Fruit fly (Drosophila melanogaster) whole organism, prepupa: Measurements from ENCODE around the gene ddbt.

Experiments
- CG3919 ChIP-seq: fragments of 200-800 bp; sonication (Bioruptor generic); optimal IDR thresholded peaks from 3 replicates; lab custom pipeline; 2016; ENCODE audit warnings: missing biosample characterization, missing genetic modification characterization
- OdsH ChIP-seq: fragments of 200-800 bp; sonication (Bioruptor generic); optimal IDR thresholded peaks from 3 replicates; lab custom pipeline; 2016; ENCODE audit warnings: missing biosample characterization, missing genetic modification characterization
- eg ChIP-seq: fragments of 200-800 bp; sonication (Bioruptor generic); IDR thresholded peaks from 3 replicates; pipeline ENCODE4 v1.3.6; 2022; ENCODE audit warnings: missing biosample characterization, missing genetic modification characterization
- fkh ChIP-seq: fragments of 200-800 bp; sonication (Bioruptor generic); optimal IDR thresholded peaks from 3 replicates; lab custom pipeline; 2017; ENCODE audit warnings: missing biosample characterization, mild to moderate bottlenecking, missing genetic modification characterization, moderate library complexity

DNA sequence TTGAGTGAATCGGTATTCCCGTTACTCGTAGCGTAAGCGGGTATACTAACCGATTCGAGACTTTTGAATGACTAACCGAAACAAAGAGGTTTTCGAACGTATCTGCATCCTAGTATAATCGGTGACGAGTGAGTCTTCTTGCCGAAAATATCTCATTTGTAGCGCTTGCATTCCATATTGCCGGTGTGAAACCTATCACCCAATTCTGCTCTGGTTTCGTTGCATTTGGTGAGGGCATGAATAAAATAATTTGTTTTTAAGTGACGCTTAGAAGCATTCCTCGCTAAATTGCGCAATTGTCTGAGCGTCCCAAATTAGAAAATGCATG lies 3.1 kb downstream of the ddbt start:
- TF ChIP-seq eg (no peak), CG3919 (GFP tag; lab: Kevin White, UChicago) (no peak), fkh (GFP tag; lab: Kevin White, UChicago) (no peak), OdsH (GFP tag; lab: Kevin White, UChicago) (no peak)
